Worm (Caenorhabditis elegans): Measurements from ENCODE around the gene unc-112.

unc-112 gene

DNA sequence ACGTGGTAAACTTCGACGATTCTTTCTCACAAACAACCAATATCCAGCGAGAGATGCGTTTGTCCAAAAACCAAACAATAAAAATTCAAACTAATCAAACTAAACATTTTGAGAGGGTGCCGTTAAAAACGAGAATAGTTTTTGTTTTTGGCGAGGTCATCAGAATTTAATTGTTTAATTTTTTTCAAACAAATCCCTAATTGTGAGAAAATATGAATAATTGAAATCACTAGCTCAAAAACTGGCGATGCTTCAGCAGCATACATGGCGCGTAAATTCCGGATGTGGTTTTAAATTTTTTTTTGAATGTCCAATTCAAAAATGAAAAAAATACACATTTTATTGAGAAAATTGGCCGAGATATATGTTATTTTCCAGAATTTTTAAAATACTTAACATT lies 23.0 kb upstream of the unc-112 start, which contains the start of gene R08A2.1:
Gene R08A2.1 (minus strand): TSS at position 101 of the 400 bp plus-strand sequence.
- TF ChIP-seq ceh-83 (GFP tag; optimal IDR thresholded peaks at IDR 0.05), result no peak
- TF ChIP-seq ztf-11 (tag; optimal IDR thresholded peaks at IDR 0.05), result no peak
- no peak for TF ChIP-seq snpc-4 (tag; optimal IDR thresholded peaks at IDR 0.05)
- no peak for TF ChIP-seq elt-1 (tag; optimal IDR thresholded peaks at IDR 0.05; ENCODE audit: borderline replicate concordance, insufficient read depth)
- no peak for TF ChIP-seq hlh-1 (tag; optimal IDR thresholded peaks at IDR 0.05)
- no peak for TF ChIP-seq nhr-76 (tag; optimal IDR thresholded peaks at IDR 0.05)
- TF ChIP-seq unc-39 (tag; optimal IDR thresholded peaks at IDR 0.05), result no peak
- no peak for TF ChIP-seq mab-5 (tag; optimal IDR thresholded peaks at IDR 0.05)
- TF ChIP-seq mep-1 (tag; optimal IDR thresholded peaks at IDR 0.05), result no peak
- TF ChIP-seq nhr-12 (tag; optimal IDR thresholded peaks at IDR 0.05), result no peak
- no peak for TF ChIP-seq ham-2 (GFP tag; optimal IDR thresholded peaks at IDR 0.05)
- TF ChIP-seq nhr-2 (tag; optimal IDR thresholded peaks at IDR 0.05), result no peak
- TF ChIP-seq mls-2 (tag; optimal IDR thresholded peaks at IDR 0.05), result no peak
- TF ChIP-seq unc-62 (GFP tag; optimal IDR thresholded peaks at IDR 0.05), result no peak
- TF ChIP-seq flh-1 (GFP tag; optimal IDR thresholded peaks at IDR 0.05), result no peak
- no peak for TF ChIP-seq bed-3 (GFP tag; optimal IDR thresholded peaks at IDR 0.05)
- no peak for TF ChIP-seq drap-1 (GFP tag; optimal IDR thresholded peaks at IDR 0.05)
- TF ChIP-seq lin-13 (tag; optimal IDR thresholded peaks at IDR 0.05), result no peak
- TF ChIP-seq zip-8 (tag; optimal IDR thresholded peaks at IDR 0.05), result no peak

DNA sequence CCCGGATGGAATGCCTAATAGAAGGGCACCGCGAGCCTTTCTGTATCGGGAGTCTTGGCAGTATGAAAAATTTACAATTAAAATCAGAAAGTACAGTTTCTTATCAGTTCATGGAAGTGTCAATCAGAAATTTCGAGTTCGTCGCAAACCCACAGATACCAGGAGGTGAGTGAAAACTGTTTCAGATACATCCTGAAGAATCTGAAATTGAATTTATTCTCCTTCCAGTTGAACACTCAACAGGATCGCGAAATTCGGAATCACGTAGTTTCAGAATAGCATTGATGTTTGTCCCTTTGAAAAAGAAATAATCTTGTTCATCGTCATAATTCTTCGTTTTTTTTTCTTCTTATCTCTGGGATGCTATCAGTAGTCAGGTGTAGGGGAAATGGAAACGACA lies 19.7 kb upstream of the unc-112 start, which contains the start of gene fbxa-147:
Gene fbxa-147 (plus strand): TSS at position 386 of the 400 bp plus-strand sequence.
- no peak for TF ChIP-seq mls-2 (tag; optimal IDR thresholded peaks at IDR 0.05)
- TF ChIP-seq drap-1 (GFP tag; optimal IDR thresholded peaks at IDR 0.05), result no peak
- no peak for TF ChIP-seq nhr-237 (tag; optimal IDR thresholded peaks at IDR 0.05)
- TF ChIP-seq nhr-12 (tag; optimal IDR thresholded peaks at IDR 0.05), result no peak
- TF ChIP-seq flh-1 (GFP tag; optimal IDR thresholded peaks at IDR 0.05), result no peak
- no peak for TF ChIP-seq hlh-1 (tag; optimal IDR thresholded peaks at IDR 0.05)
- TF ChIP-seq snpc-4 (tag; optimal IDR thresholded peaks at IDR 0.05), result no peak
- no peak for TF ChIP-seq unc-39 (tag; optimal IDR thresholded peaks at IDR 0.05)
- no peak for TF ChIP-seq elt-1 (tag; optimal IDR thresholded peaks at IDR 0.05; ENCODE audit: borderline replicate concordance, insufficient read depth)
- TF ChIP-seq lin-32 (GFP tag; optimal IDR thresholded peaks at IDR 0.05), result no peak
- no peak for TF ChIP-seq ceh-83 (GFP tag; optimal IDR thresholded peaks at IDR 0.05)
- no peak for TF ChIP-seq M03D4.4 (tag; optimal IDR thresholded peaks at IDR 0.05)
- no peak for TF ChIP-seq ham-2 (GFP tag; optimal IDR thresholded peaks at IDR 0.05)
- no peak for TF ChIP-seq mep-1 (tag; optimal IDR thresholded peaks at IDR 0.05)
- TF ChIP-seq nhr-76 (tag; optimal IDR thresholded peaks at IDR 0.05), result no peak
- TF ChIP-seq unc-120 (tag; optimal IDR thresholded peaks at IDR 0.05; ENCODE audit: poor library complexity, severe bottlenecking), result no peak
- TF ChIP-seq unc-62 (GFP tag; optimal IDR thresholded peaks at IDR 0.05), result no peak

DNA sequence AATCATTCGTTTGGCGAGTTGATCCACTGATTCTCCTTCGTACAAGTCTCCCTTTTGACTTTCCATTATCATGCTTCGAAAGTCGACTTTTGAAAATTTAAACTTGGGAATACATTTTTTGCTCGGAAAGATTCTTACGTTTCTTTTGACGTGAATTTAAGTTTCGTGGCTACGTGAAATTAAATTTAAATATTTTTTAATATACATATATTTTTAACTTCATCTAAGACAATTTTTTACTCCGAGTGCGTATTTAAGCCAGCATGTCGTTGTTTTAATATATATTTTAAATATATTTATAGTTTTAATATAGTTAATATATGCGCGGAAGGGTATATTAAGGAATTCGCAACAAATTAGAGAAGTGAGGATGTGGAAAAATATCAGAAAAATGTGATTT lies 19.2 kb upstream of the unc-112 start, which contains the start of gene R08A2.2:
Gene R08A2.2 (minus strand): TSS at position 101 of the 400 bp plus-strand sequence.
- TF ChIP-seq lsy-2 (tag; optimal IDR thresholded peaks at IDR 0.05) (no peak), zip-8 (tag; optimal IDR thresholded peaks at IDR 0.05) (no peak), sem-2 (GFP tag; optimal IDR thresholded peaks at IDR 0.05) (no peak), ceh-43 (GFP tag; optimal IDR thresholded peaks at IDR 0.05) (no peak), unc-120 (tag; optimal IDR thresholded peaks at IDR 0.05; ENCODE audit: poor library complexity, severe bottlenecking) (no peak), lin-13 (tag; optimal IDR thresholded peaks at IDR 0.05) (no peak), pha-4 (tag; optimal IDR thresholded peaks at IDR 0.05) (no peak), blmp-1 (tag; optimal IDR thresholded peaks at IDR 0.05) (no peak), ceh-83 (GFP tag; optimal IDR thresholded peaks at IDR 0.05) (no peak), sptf-1 (tag; optimal IDR thresholded peaks at IDR 0.05) (no peak), ceh-39 (tag; optimal IDR thresholded peaks at IDR 0.05) (no peak), cnd-1 (tag; optimal IDR thresholded peaks at IDR 0.05) (no peak), flh-1 (GFP tag; optimal IDR thresholded peaks at IDR 0.05) (no peak)

DNA sequence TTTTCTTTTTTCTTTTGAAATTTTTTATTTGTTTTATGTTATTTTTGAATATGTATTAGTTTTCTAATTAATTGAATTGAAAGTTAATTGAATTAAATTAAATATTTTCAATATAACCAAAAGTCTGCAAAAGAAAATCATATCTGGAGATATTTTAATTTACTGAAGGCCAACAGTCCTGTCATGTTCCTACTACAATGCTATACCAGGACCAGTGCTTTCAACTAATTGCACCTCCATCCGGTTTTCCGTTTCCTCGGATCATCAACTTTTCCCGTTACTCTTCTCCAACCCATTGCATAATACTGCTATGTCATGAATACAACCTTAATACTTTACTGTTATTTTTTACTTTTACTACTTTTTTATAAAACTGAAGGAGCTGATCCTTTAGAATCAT lies 15.9 kb upstream of the unc-112 start, which contains the start of gene R08A2.5:
Gene R08A2.5 (plus strand): TSS at position 301 of the 400 bp plus-strand sequence.
- TF ChIP-seq ceh-39 (tag; optimal IDR thresholded peaks at IDR 0.05), result no peak
- no peak for TF ChIP-seq lsy-2 (tag; optimal IDR thresholded peaks at IDR 0.05)
- no peak for TF ChIP-seq elt-3 (tag; optimal IDR thresholded peaks at IDR 0.05)
- TF ChIP-seq mls-2 (tag; optimal IDR thresholded peaks at IDR 0.05), result no peak
- no peak for TF ChIP-seq snpc-4 (tag; optimal IDR thresholded peaks at IDR 0.05)
- TF ChIP-seq sem-2 (GFP tag; optimal IDR thresholded peaks at IDR 0.05), result no peak
- no peak for TF ChIP-seq mep-1 (tag; optimal IDR thresholded peaks at IDR 0.05)
